Fruit fly (Drosophila melanogaster): Measurements from ENCODE around the gene dnt.

dm6 chr2L:19342767-19343166 lies 20.3 kb downstream of the dnt start:
- TF ChIP-seq tj (GFP tag; optimal IDR thresholded peaks at IDR 0.05) (no peak), CG1620 (GFP tag; optimal IDR thresholded peaks at IDR 0.05) (no peak), Mnt (GFP tag; optimal IDR thresholded peaks at IDR 0.05) (no peak), CG7101 (tag; optimal IDR thresholded peaks at IDR 0.05) (no peak), CG12768 (GFP tag; optimal IDR thresholded peaks at IDR 0.05) (no peak), pad (GFP tag; optimal IDR thresholded peaks at IDR 0.05) (no peak), CG7045 (GFP tag; optimal IDR thresholded peaks at IDR 0.05) (no peak), Clk (GFP tag; optimal IDR thresholded peaks at IDR 0.05) (no peak), Hr96 (GFP tag; optimal IDR thresholded peaks at IDR 0.05) (no peak), toe (GFP tag; optimal IDR thresholded peaks at IDR 0.05) (no peak), CG11617 (GFP tag; optimal IDR thresholded peaks at IDR 0.05) (no peak), CG33017 (tag; optimal IDR thresholded peaks at IDR 0.05) (no peak), ovo (GFP tag; optimal IDR thresholded peaks at IDR 0.05) (no peak)
